Worm (Caenorhabditis elegans) whole organism, young adult: Measurements from ENCODE around the gene dpm-1.

Experiments
- B0035.1 ChIP-seq: sonication (generic microtip); optimal IDR thresholded peaks from 2 replicates; lab custom pipeline; 2016; ENCODE audit warnings: missing genetic modification characterization, mild to moderate bottlenecking, missing compliant biosample characterization, missing genotype, missing genetic modification reagents
- C17E4.6 ChIP-seq: fragments of 200-800 bp; sonication (Bioruptor generic); IDR thresholded peaks from 2 replicates; pipeline ENCODE4 v1.3.6; 2022; ENCODE audit warnings: missing genetic modification reagents, missing genetic modification characterization, missing compliant biosample characterization
- F10E7.11 ChIP-seq: sonication (generic microtip); optimal IDR thresholded peaks from 2 replicates; lab custom pipeline; 2017; ENCODE audit warnings: mild to moderate bottlenecking, missing genetic modification characterization, moderate library complexity, missing compliant biosample characterization
- F22D6.2 ChIP-seq: sonication (generic microtip); optimal IDR thresholded peaks from 2 replicates; lab custom pipeline; 2016; ENCODE audit warnings: mild to moderate bottlenecking, missing genetic modification characterization, missing compliant biosample characterization
- F23B12.7 ChIP-seq: sonication (generic microtip); optimal IDR thresholded peaks from 2 replicates; lab custom pipeline; 2017; ENCODE audit warnings: missing genetic modification characterization, mild to moderate bottlenecking, missing compliant biosample characterization, antibody characterized with exemption, moderate library complexity; ENCODE audit not compliant: insufficient read depth
- F37B4.10 ChIP-seq: fragments of 200-800 bp; sonication (Bioruptor generic); IDR thresholded peaks from 2 replicates; pipeline ENCODE4 v1.3.6; 2022; ENCODE audit warnings: missing genetic modification characterization, missing compliant biosample characterization
- F39B2.1 ChIP-seq: fragments of 200-800 bp; sonication (Bioruptor generic); IDR thresholded peaks from 2 replicates; pipeline ENCODE4 v1.3.6; 2022; ENCODE audit warnings: missing genetic modification reagents, missing genetic modification characterization, missing compliant biosample characterization
- F52B5.7 ChIP-seq: sonication (generic microtip); optimal IDR thresholded peaks from 2 replicates; lab custom pipeline; 2016; ENCODE audit warnings: mild to moderate bottlenecking, missing genetic modification characterization, missing compliant biosample characterization
- K12H6.12 ChIP-seq: fragments of 200-800 bp; sonication (Bioruptor generic); optimal IDR thresholded peaks from 2 replicates; lab custom pipeline; 2018; ENCODE audit warnings: mild to moderate bottlenecking, missing genetic modification characterization, missing compliant biosample characterization
- T26A5.8 ChIP-seq: sonication (generic microtip); optimal IDR thresholded peaks from 2 replicates; lab custom pipeline; 2016; ENCODE audit warnings: missing genetic modification characterization, missing compliant biosample characterization
- Y56A3A.18 ChIP-seq: fragments of 200-800 bp; sonication (Bioruptor generic); IDR thresholded peaks from 2 replicates; pipeline ENCODE4 v1.3.6; 2022; ENCODE audit warnings: missing genetic modification reagents, missing genetic modification characterization, missing compliant biosample characterization
- Y67H2A.10 ChIP-seq: fragments of 200-800 bp; sonication (Bioruptor generic); conservative IDR thresholded peaks from 2 replicates; pipeline ENCODE4 v1.3.6; 2022; ENCODE audit warnings: missing genetic modification reagents, missing genetic modification characterization, missing compliant biosample characterization
- akir-1 ChIP-seq: fragments of 200-800 bp; sonication (Bioruptor generic); optimal IDR thresholded peaks from 2 replicates; lab custom pipeline; 2018; ENCODE audit warnings: mild to moderate bottlenecking, missing genetic modification characterization, moderate library complexity, missing compliant biosample characterization
- aptf-2 ChIP-seq: fragments of 200-800 bp; sonication (Bioruptor generic); conservative IDR thresholded peaks from 2 replicates; pipeline ENCODE4 v1.3.6; 2022; ENCODE audit warnings: missing genetic modification reagents, missing genetic modification characterization, missing compliant biosample characterization
- athp-1 ChIP-seq: sonication (generic microtip); optimal IDR thresholded peaks from 2 replicates; lab custom pipeline; 2017; ENCODE audit warnings: mild to moderate bottlenecking, missing genetic modification characterization, missing compliant biosample characterization
- ccch-3 ChIP-seq: fragments of 200-800 bp; sonication (Bioruptor generic); optimal IDR thresholded peaks from 2 replicates; lab custom pipeline; 2018; ENCODE audit warnings: mild to moderate bottlenecking, missing genetic modification characterization, missing compliant biosample characterization
- ceh-27 ChIP-seq: fragments of 200-800 bp; sonication (Bioruptor generic); optimal IDR thresholded peaks from 2 replicates; lab custom pipeline; 2018; ENCODE audit warnings: mild to moderate bottlenecking, missing genetic modification characterization, moderate library complexity, missing compliant biosample characterization
- ceh-58 ChIP-seq: fragments of 200-800 bp; sonication (Bioruptor generic); IDR thresholded peaks from 2 replicates; pipeline ENCODE4 v1.3.6; 2022; ENCODE audit warnings: missing genetic modification characterization, missing compliant biosample characterization
- ceh-79 ChIP-seq: sonication (generic microtip); optimal IDR thresholded peaks from 2 replicates; lab custom pipeline; 2017; ENCODE audit warnings: mild to moderate bottlenecking, missing genetic modification characterization, missing compliant biosample characterization
- chd-7 ChIP-seq: sonication (generic microtip); optimal IDR thresholded peaks from 2 replicates; lab custom pipeline; 2016; ENCODE audit warnings: mild to moderate bottlenecking, missing genetic modification characterization, moderate library complexity, missing compliant biosample characterization
- die-1 ChIP-seq: sonication (generic microtip); optimal IDR thresholded peaks from 2 replicates; lab custom pipeline; 2016; ENCODE audit warnings: missing genotype, mild to moderate bottlenecking, missing genetic modification characterization, missing compliant biosample characterization
- dpff-1 ChIP-seq: sonication (generic microtip); optimal IDR thresholded peaks from 2 replicates; lab custom pipeline; 2017; ENCODE audit warnings: mild to moderate bottlenecking, missing genetic modification characterization, missing compliant biosample characterization
- dpl-1 ChIP-seq: fragments of 150-350 bp; optimal IDR thresholded peaks from 2 replicates; lab custom pipeline; 2014; ENCODE audit warnings: missing biosample characterization, missing genetic modification reagents, missing genetic modification characterization
- egl-18 ChIP-seq: fragments of 200-800 bp; sonication (Bioruptor generic); IDR thresholded peaks from 2 replicates; pipeline ENCODE4 v1.3.6; 2022; ENCODE audit warnings: missing genetic modification reagents, missing genetic modification characterization, missing compliant biosample characterization
- let-526 ChIP-seq: fragments of 200-800 bp; sonication (Bioruptor generic); IDR thresholded peaks from 2 replicates; pipeline ENCODE4 v1.3.6; 2022; ENCODE audit warnings: missing genetic modification reagents, missing genetic modification characterization, missing compliant biosample characterization
- lin-40 ChIP-seq: sonication (generic microtip); optimal IDR thresholded peaks from 2 replicates; lab custom pipeline; 2016; ENCODE audit warnings: missing genetic modification characterization, mild to moderate bottlenecking, missing compliant biosample characterization, missing genotype, missing genetic modification reagents
- lir-1 ChIP-seq: fragments of 200-800 bp; sonication (Bioruptor generic); conservative IDR thresholded peaks from 2 replicates; pipeline ENCODE4 v1.3.6; 2022; ENCODE audit warnings: missing genetic modification reagents, missing genetic modification characterization, missing compliant biosample characterization
- lsl-1 ChIP-seq: fragments of 200-800 bp; sonication (Bioruptor generic); optimal IDR thresholded peaks from 2 replicates; lab custom pipeline; 2018; ENCODE audit warnings: mild to moderate bottlenecking, missing genetic modification characterization, moderate library complexity, missing compliant biosample characterization
- madf-6 ChIP-seq: fragments of 200-800 bp; sonication (Bioruptor generic); IDR thresholded peaks from 2 replicates; pipeline ENCODE4 v1.3.6; 2022; ENCODE audit warnings: missing genetic modification reagents, missing genetic modification characterization, missing compliant biosample characterization
- madf-8 ChIP-seq: fragments of 200-800 bp; sonication (Bioruptor generic); conservative IDR thresholded peaks from 2 replicates; pipeline ENCODE4 v1.3.6; 2022; ENCODE audit warnings: missing genetic modification reagents, missing genetic modification characterization, missing compliant biosample characterization
- mcd-1 ChIP-seq: fragments of 200-800 bp; sonication (Bioruptor generic); IDR thresholded peaks from 2 replicates; pipeline ENCODE4 v1.3.6; 2022; ENCODE audit warnings: missing genetic modification reagents, missing genetic modification characterization, missing compliant biosample characterization
- nfya-1 ChIP-seq: sonication (generic microtip); optimal IDR thresholded peaks from 2 replicates; lab custom pipeline; 2017; ENCODE audit warnings: antibody characterized with exemption, missing compliant biosample characterization, missing genetic modification characterization, borderline replicate concordance; ENCODE audit not compliant: insufficient read depth
- nfya-2 ChIP-seq: fragments of 200-800 bp; sonication (Bioruptor generic); IDR thresholded peaks from 2 replicates; pipeline ENCODE4 v1.3.6; 2022; ENCODE audit warnings: missing genetic modification reagents, missing genetic modification characterization, missing compliant biosample characterization
- nhr-179 ChIP-seq: sonication (generic microtip); optimal IDR thresholded peaks from 2 replicates; lab custom pipeline; 2016; ENCODE audit warnings: mild to moderate bottlenecking, missing genetic modification characterization, missing compliant biosample characterization
- nhr-80 ChIP-seq: sonication (generic microtip); optimal IDR thresholded peaks from 2 replicates; lab custom pipeline; 2016; ENCODE audit warnings: missing genetic modification characterization, missing compliant biosample characterization
- nhr-90 ChIP-seq: sonication (generic microtip); optimal IDR thresholded peaks from 2 replicates; lab custom pipeline; 2016; ENCODE audit warnings: missing genotype, mild to moderate bottlenecking, missing genetic modification characterization, missing compliant biosample characterization
- pbrm-1 ChIP-seq: fragments of 200-800 bp; sonication (Bioruptor generic); IDR thresholded peaks from 2 replicates; pipeline ENCODE4 v1.3.6; 2022; ENCODE audit warnings: missing genetic modification reagents, missing genetic modification characterization, missing compliant biosample characterization
- rcor-1 ChIP-seq: fragments of 200-800 bp; sonication (Bioruptor generic); IDR thresholded peaks from 2 replicates; pipeline ENCODE4 v1.3.6; 2022; ENCODE audit warnings: missing genetic modification reagents, missing genetic modification characterization, missing compliant biosample characterization
- repo-1 ChIP-seq: sonication (generic microtip); optimal IDR thresholded peaks from 2 replicates; lab custom pipeline; 2017; ENCODE audit warnings: mild to moderate bottlenecking, missing genetic modification characterization, missing compliant biosample characterization
- rpc-1 ChIP-seq, 2 experiments: fragments of 150-350 bp in 1 of 2; sonication (generic microtip) in 1 of 2; optimal IDR thresholded peaks; 2 replicates each; lab custom pipeline; 2014 to 2018; ENCODE audit warnings: missing biosample characterization in 1 of 2, missing genetic modification characterization in 1 of 2, missing genetic modification reagents in 1 of 2, missing genotype in 1 of 2
- snpc-1.1 ChIP-seq: sonication (generic microtip); optimal IDR thresholded peaks from 2 replicates; lab custom pipeline; 2017; ENCODE audit warnings: missing genetic modification characterization, mild to moderate bottlenecking, missing compliant biosample characterization, antibody characterized with exemption, moderate library complexity, missing genotype, missing genetic modification reagents; ENCODE audit not compliant: insufficient read depth
- snpc-3.4 ChIP-seq: sonication (generic microtip); optimal IDR thresholded peaks from 2 replicates; lab custom pipeline; 2017; ENCODE audit warnings: missing genetic modification characterization, mild to moderate bottlenecking, missing compliant biosample characterization, antibody characterized with exemption, moderate library complexity, missing genotype, missing genetic modification reagents
- tlf-1 ChIP-seq: fragments of 200-800 bp; sonication (Bioruptor generic); optimal IDR thresholded peaks from 2 replicates; lab custom pipeline; 2018; ENCODE audit warnings: mild to moderate bottlenecking, missing genetic modification characterization, missing compliant biosample characterization
- xnd-1 ChIP-seq: sonication (generic microtip); optimal IDR thresholded peaks from 2 replicates; lab custom pipeline; 2016; ENCODE audit warnings: missing genotype, missing genetic modification reagents, missing genetic modification characterization, missing compliant biosample characterization
- zfh-2 ChIP-seq: fragments of 200-800 bp; sonication (Bioruptor generic); conservative IDR thresholded peaks from 2 replicates; pipeline ENCODE4 v1.3.6; 2022; ENCODE audit warnings: missing genetic modification reagents, missing genetic modification characterization, missing compliant biosample characterization
- zim-3 ChIP-seq: sonication (generic microtip); optimal IDR thresholded peaks from 2 replicates; lab custom pipeline; 2017; ENCODE audit warnings: mild to moderate bottlenecking, missing genetic modification characterization, moderate library complexity, missing compliant biosample characterization
- ztf-18 ChIP-seq: sonication (generic microtip); optimal IDR thresholded peaks from 2 replicates; lab custom pipeline; 2016; ENCODE audit warnings: missing genotype, mild to moderate bottlenecking, missing genetic modification characterization, missing compliant biosample characterization
- ztf-25 ChIP-seq: fragments of 200-800 bp; sonication (Bioruptor generic); IDR thresholded peaks from 2 replicates; pipeline ENCODE4 v1.3.6; 2022; ENCODE audit warnings: missing genetic modification reagents, missing genetic modification characterization, missing compliant biosample characterization
- ztf-3 ChIP-seq: fragments of 200-800 bp; sonication (Bioruptor generic); optimal IDR thresholded peaks from 2 replicates; lab custom pipeline; 2018; ENCODE audit warnings: mild to moderate bottlenecking, missing genetic modification characterization, missing compliant biosample characterization

The dpm-1 gene

ce11 chrIV:419674-420073, 25.8 kb upstream of the dpm-1 start, which contains the start of gene eri-1 (continued):
- no peak for TF ChIP-seq ceh-58 (GFP tag; lab: Robert Waterston, UW)
- no peak for TF ChIP-seq F22D6.2 (tag; lab: Kevin White, UChicago)
- TF ChIP-seq F52B5.7 (tag; lab: Kevin White, UChicago), result peak; percentile 12
- TF ChIP-seq ztf-18 (tag; lab: Kevin White, UChicago), result no peak
- no peak for TF ChIP-seq die-1 (tag; lab: Kevin White, UChicago)
- TF ChIP-seq F37B4.10 (GFP tag; lab: Robert Waterston, UW), result no peak
- TF ChIP-seq chd-7 (tag; lab: Kevin White, UChicago), result no peak
- TF ChIP-seq ccch-3 (GFP tag; lab: Kevin White, UChicago), result no peak
- TF ChIP-seq snpc-3.4 (tag; lab: Kevin White, UChicago), result no peak
- TF ChIP-seq tlf-1 (GFP tag; lab: Kevin White, UChicago), result no peak
- TF ChIP-seq ztf-25 (GFP tag; lab: Robert Waterston, UW), result no peak
- TF ChIP-seq nhr-90 (tag; lab: Kevin White, UChicago), result no peak
- no peak for TF ChIP-seq let-526 (GFP tag; lab: Robert Waterston, UW)
- no peak for TF ChIP-seq zim-3 (tag; lab: Kevin White, UChicago)
- no peak for TF ChIP-seq egl-18 (GFP tag; lab: Robert Waterston, UW)
- TF ChIP-seq rpc-1 (optimal IDR thresholded peaks at IDR 0.05; lab: Kevin White, UChicago), result no peak
- TF ChIP-seq rpc-1 (tag; optimal IDR thresholded peaks at IDR 0.05; lab: Kevin White, UChicago), result no peak
- TF ChIP-seq lin-40 (tag; lab: Kevin White, UChicago), result no peak
- peak; percentile 56; the same call in 1 of the 2 replicates for TF ChIP-seq madf-6
- TF ChIP-seq repo-1 (tag; lab: Kevin White, UChicago), result no peak
- TF ChIP-seq nfya-1, result no peak
- no peak for TF ChIP-seq dpff-1 (tag; lab: Kevin White, UChicago)
- TF ChIP-seq ztf-3 (GFP tag; lab: Kevin White, UChicago), result no peak
- peak; percentile 16 for TF ChIP-seq F10E7.11 (tag; lab: Kevin White, UChicago)
- TF ChIP-seq F23B12.7 (tag; lab: Kevin White, UChicago), result no peak
- TF ChIP-seq lir-1 (GFP tag; lab: Robert Waterston, UW), result no peak
- TF ChIP-seq madf-8 (GFP tag; lab: Robert Waterston, UW), result no peak
- no peak for TF ChIP-seq akir-1
- TF ChIP-seq K12H6.12 (tag; lab: Kevin White, UChicago), result no peak
- TF ChIP-seq F39B2.1 (GFP tag; lab: Robert Waterston, UW), result 0 out of 2 replicates have a peak, but pooled peaks have one; percentile 52
- no peak; the same call in 1 of the 2 replicates for TF ChIP-seq Y56A3A.18 (GFP tag; lab: Robert Waterston, UW)
- TF ChIP-seq dpl-1 (GFP tag; lab: Kevin White, UChicago), result no peak
- no peak for TF ChIP-seq mcd-1 (GFP tag; lab: Robert Waterston, UW)
- TF ChIP-seq xnd-1 (tag; lab: Kevin White, UChicago), result no peak
- TF ChIP-seq lsl-1, result peak; percentile 22
- TF ChIP-seq rcor-1 (GFP tag; lab: Robert Waterston, UW), result no peak
- no peak for TF ChIP-seq Y67H2A.10 (GFP tag; lab: Robert Waterston, UW)
- no peak for TF ChIP-seq nfya-2 (GFP tag; lab: Robert Waterston, UW)
- TF ChIP-seq aptf-2 (GFP tag; lab: Robert Waterston, UW), result no peak
- TF ChIP-seq athp-1 (tag; lab: Kevin White, UChicago), result peak; percentile 57
- peak; percentile 7 for TF ChIP-seq T26A5.8
- no peak for TF ChIP-seq B0035.1
- TF ChIP-seq snpc-1.1 (tag; lab: Kevin White, UChicago), result no peak
- no peak for TF ChIP-seq pbrm-1
- TF ChIP-seq C17E4.6, result no peak
- TF ChIP-seq nhr-179 (tag; lab: Kevin White, UChicago), result no peak
- TF ChIP-seq zfh-2 (GFP tag; lab: Robert Waterston, UW), result no peak
- TF ChIP-seq nhr-80 (tag; lab: Kevin White, UChicago), result no peak
- no peak for TF ChIP-seq ceh-27 (GFP tag; lab: Kevin White, UChicago)
- TF ChIP-seq ceh-79 (tag; lab: Kevin White, UChicago), result no peak
